Worm (Caenorhabditis elegans): ENCODE measurements around the gene mrp-1.

The mrp-1 gene

DNA sequence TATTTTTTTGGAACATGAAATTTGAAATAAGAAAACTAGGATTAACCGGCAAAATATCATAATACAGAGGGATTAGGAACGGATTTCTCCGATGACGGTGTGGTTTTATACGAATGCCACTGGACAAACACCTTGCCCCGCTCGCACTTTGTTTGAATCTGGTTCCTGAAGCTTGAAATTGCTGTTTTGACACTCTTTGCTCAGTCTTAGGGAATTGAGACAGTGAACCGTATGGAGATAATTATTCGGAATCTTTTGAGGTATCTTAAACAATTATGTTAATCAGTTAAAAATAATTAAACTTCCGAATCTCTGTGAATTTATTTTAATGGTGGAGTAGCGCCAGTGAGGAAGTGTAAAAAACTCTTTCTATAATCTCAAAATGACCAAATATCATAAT, 11.8 kb upstream of the mrp-1 start, which contains the start of gene F13C5.3:
Gene F13C5.3 (minus strand): TSS at position 101 of the 400 bp plus-strand sequence.
- no peak for TF ChIP-seq crh-2 (tag; optimal IDR thresholded peaks at IDR 0.05)
- no peak for TF ChIP-seq ceh-82 (tag; optimal IDR thresholded peaks at IDR 0.05)
- no peak for TF ChIP-seq elt-3 (tag; optimal IDR thresholded peaks at IDR 0.05)
- TF ChIP-seq Y55F3AM.14 (GFP tag; optimal IDR thresholded peaks at IDR 0.05), result no peak
- no peak for TF ChIP-seq R02D3.7 (tag; optimal IDR thresholded peaks at IDR 0.05)
- no peak for TF ChIP-seq lin-13 (GFP tag; optimal IDR thresholded peaks at IDR 0.05)
- TF ChIP-seq aly-2 (tag; optimal IDR thresholded peaks at IDR 0.05), result no peak
- TF ChIP-seq skn-1 (tag; optimal IDR thresholded peaks at IDR 0.05), result no peak
- no peak for TF ChIP-seq nhr-21 (tag; optimal IDR thresholded peaks at IDR 0.05)
- TF ChIP-seq mab-5 (tag; optimal IDR thresholded peaks at IDR 0.05), result no peak
- no peak for TF ChIP-seq elt-1 (tag; optimal IDR thresholded peaks at IDR 0.05)
- no peak for TF ChIP-seq mbf-1 (tag; optimal IDR thresholded peaks at IDR 0.05)
- no peak for TF ChIP-seq sma-3 (GFP tag; optimal IDR thresholded peaks at IDR 0.05)
- TF ChIP-seq dmd-4 (tag; optimal IDR thresholded peaks at IDR 0.05), result no peak
- no peak for TF ChIP-seq unc-62 (GFP tag; optimal IDR thresholded peaks at IDR 0.05)
- TF ChIP-seq nhr-25 (tag; optimal IDR thresholded peaks at IDR 0.05), result no peak
- no peak for TF ChIP-seq nhr-12 (tag; optimal IDR thresholded peaks at IDR 0.05)

- no peak for TF ChIP-seq dmd-4 (tag; optimal IDR thresholded peaks at IDR 0.05)
- no peak for TF ChIP-seq ama-1 (optimal IDR thresholded peaks at IDR 0.05)
- no peak for TF ChIP-seq nhr-77 (tag; optimal IDR thresholded peaks at IDR 0.05)
- no peak for TF ChIP-seq sma-3 (GFP tag; optimal IDR thresholded peaks at IDR 0.05)
- TF ChIP-seq snpc-4 (tag; optimal IDR thresholded peaks at IDR 0.05), result no peak
- no peak for TF ChIP-seq ztf-4 (tag; optimal IDR thresholded peaks at IDR 0.05)
- TF ChIP-seq skn-1 (tag; optimal IDR thresholded peaks at IDR 0.05), result no peak
- TF ChIP-seq ceh-82 (tag; optimal IDR thresholded peaks at IDR 0.05), result no peak
- TF ChIP-seq lsy-2 (tag; optimal IDR thresholded peaks at IDR 0.05), result no peak
- no peak for TF ChIP-seq blmp-1 (tag; optimal IDR thresholded peaks at IDR 0.05; ENCODE audit: insufficient read depth)
- no peak for TF ChIP-seq unc-62 (GFP tag; optimal IDR thresholded peaks at IDR 0.05)
- no peak for TF ChIP-seq nhr-10 (tag; optimal IDR thresholded peaks at IDR 0.05)
- no peak for TF ChIP-seq nhr-6 (tag; optimal IDR thresholded peaks at IDR 0.05)
- TF ChIP-seq alr-1 (tag; optimal IDR thresholded peaks at IDR 0.05), result no peak
- TF ChIP-seq nhr-237 (tag; optimal IDR thresholded peaks at IDR 0.05), result no peak
- no peak for TF ChIP-seq sem-4 (tag; optimal IDR thresholded peaks at IDR 0.05)
- no peak for TF ChIP-seq gmeb-1 (tag; optimal IDR thresholded peaks at IDR 0.05)
- no peak for TF ChIP-seq mbf-1 (tag; optimal IDR thresholded peaks at IDR 0.05)
- TF ChIP-seq unc-55 (GFP tag; optimal IDR thresholded peaks at IDR 0.05), result no peak
Observed at ce11 chrX:593910-594447, 6.3 kb upstream of the mrp-1 start, which contains the start of gene F13C5.2. F13C5.2 (plus strand) TSS chrX:593960.

ce11 chrX:593245-593733, 5.6 kb upstream of the mrp-1 start:
- TF ChIP-seq nhr-25 (tag; optimal IDR thresholded peaks at IDR 0.05), result peak; percentile 80
- peak; percentile 88 for TF ChIP-seq crh-2 (tag; optimal IDR thresholded peaks at IDR 0.05)
- TF ChIP-seq lin-13 (GFP tag; optimal IDR thresholded peaks at IDR 0.05), result peak; percentile 76
- peak; percentile 62 for TF ChIP-seq nhr-21 (tag; optimal IDR thresholded peaks at IDR 0.05)
- TF ChIP-seq F13H6.1 (tag; optimal IDR thresholded peaks at IDR 0.05), result peak; percentile 95
- TF ChIP-seq mbf-1 (tag; optimal IDR thresholded peaks at IDR 0.05), result no peak
- peak; percentile 37 for TF ChIP-seq ceh-16 (tag; optimal IDR thresholded peaks at IDR 0.05)
- peak; percentile 42 for TF ChIP-seq gmeb-1 (tag; optimal IDR thresholded peaks at IDR 0.05)
- peak; percentile 85 for TF ChIP-seq nhr-6 (tag; optimal IDR thresholded peaks at IDR 0.05)
- no peak for TF ChIP-seq ztf-1 (GFP tag; conservative IDR thresholded peaks at IDR 0.05)
- TF ChIP-seq unc-62 (GFP tag; optimal IDR thresholded peaks at IDR 0.05), result no peak
- TF ChIP-seq zag-1 (tag; optimal IDR thresholded peaks at IDR 0.05), result peak; percentile 89
- TF ChIP-seq lin-11 (tag; optimal IDR thresholded peaks at IDR 0.05), result peak; percentile 56
- peak; percentile 61 to 76 for TF ChIP-seq lsy-2 (tag; optimal IDR thresholded peaks at IDR 0.05)
- TF ChIP-seq egl-27 (tag; optimal IDR thresholded peaks at IDR 0.05), result peak; percentile 63
- peak; percentile 54 for TF ChIP-seq snpc-4 (tag; optimal IDR thresholded peaks at IDR 0.05)
- peak; percentile 74 for TF ChIP-seq unc-55 (GFP tag; optimal IDR thresholded peaks at IDR 0.05)
- peak; percentile 48 for TF ChIP-seq nhr-23 (tag; optimal IDR thresholded peaks at IDR 0.05)
- TF ChIP-seq nhr-129 (tag; optimal IDR thresholded peaks at IDR 0.05), result peak; percentile 98
- peak; percentile 86 to 96 for TF ChIP-seq mdl-1 (tag; optimal IDR thresholded peaks at IDR 0.05)
- peak; percentile 81 for TF ChIP-seq mab-5 (tag; optimal IDR thresholded peaks at IDR 0.05)
- TF ChIP-seq nhr-12 (tag; optimal IDR thresholded peaks at IDR 0.05), result no peak
- no peak for TF ChIP-seq skn-1 (tag; optimal IDR thresholded peaks at IDR 0.05)
- peak; percentile 79 for TF ChIP-seq sma-9 (GFP tag; optimal IDR thresholded peaks at IDR 0.05)
- no peak for TF ChIP-seq sma-9 (tag; optimal IDR thresholded peaks at IDR 0.05)
- peak; percentile 64 for TF ChIP-seq blmp-1 (tag; optimal IDR thresholded peaks at IDR 0.05; ENCODE audit: insufficient read depth)
- no peak for TF ChIP-seq ZK546.5 (tag; optimal IDR thresholded peaks at IDR 0.05)
- TF ChIP-seq sma-3 (GFP tag; optimal IDR thresholded peaks at IDR 0.05), result peak; percentile 63
- peak; percentile 78 for TF ChIP-seq Y55F3AM.14 (GFP tag; optimal IDR thresholded peaks at IDR 0.05)
- TF ChIP-seq fos-1 (tag; optimal IDR thresholded peaks at IDR 0.05), result peak; percentile 84
- TF ChIP-seq sem-4 (tag; optimal IDR thresholded peaks at IDR 0.05), result peak; percentile 81
- no peak for TF ChIP-seq nhr-77 (tag; optimal IDR thresholded peaks at IDR 0.05)
- peak; percentile 12 for TF ChIP-seq unc-39 (tag; optimal IDR thresholded peaks at IDR 0.05)
- peak; percentile 92 for TF ChIP-seq C34F6.9 (tag; optimal IDR thresholded peaks at IDR 0.05)
- peak; percentile 88 for TF ChIP-seq peb-1 (tag; optimal IDR thresholded peaks at IDR 0.05)
- TF ChIP-seq R02D3.7 (tag; optimal IDR thresholded peaks at IDR 0.05), result no peak
- peak; percentile 72 for TF ChIP-seq ztf-4 (tag; optimal IDR thresholded peaks at IDR 0.05)
- TF ChIP-seq nhr-11 (tag; optimal IDR thresholded peaks at IDR 0.05), result no peak

Measured in whole organism, L2 larva.